Worm (Caenorhabditis elegans) whole organism, L4/young adult: ENCODE data around the gene gsp-1.

Experiments
- W03F9.2 ChIP-seq: fragments of 150-350 bp; optimal IDR thresholded peaks from 2 replicates; lab custom pipeline; 2014; ENCODE audit warnings: missing biosample characterization, missing genetic modification characterization
- dao-5 ChIP-seq: sonication (generic microtip); optimal IDR thresholded peaks from 2 replicates; lab custom pipeline; 2016; ENCODE audit warnings: missing genotype, missing genetic modification characterization, moderate library complexity, missing compliant biosample characterization
- him-1 ChIP-seq: sonication (generic microtip); optimal IDR thresholded peaks from 2 replicates; lab custom pipeline; 2016; ENCODE audit warnings: missing genotype, missing genetic modification reagents, missing genetic modification characterization, missing compliant biosample characterization

- TF ChIP-seq him-1 (tag; lab: Kevin White, UChicago) (no peak), dao-5 (tag; lab: Kevin White, UChicago) (no peak), W03F9.2 (tag; lab: Kevin White, UChicago) (no peak)
These were observed 9.1 kb downstream of the gsp-1 start for ce11 chrV:10691313-10691712.
